Worm (Caenorhabditis elegans): ENCODE data around the gene H03A11.2.

ce11 chrX:15199052-15199451 lies 31.4 kb downstream of the H03A11.2 start, which contains the start of gene snt-7:
- TF ChIP-seq lin-13 (tag; optimal IDR thresholded peaks at IDR 0.05) (no peak), drap-1 (GFP tag; optimal IDR thresholded peaks at IDR 0.05) (no peak), lsy-2 (tag; optimal IDR thresholded peaks at IDR 0.05) (no peak), pha-4 (tag; optimal IDR thresholded peaks at IDR 0.05) (no peak), ztf-11 (tag; optimal IDR thresholded peaks at IDR 0.05) (no peak)
